Worm (Caenorhabditis elegans) whole organism, L3 larva: Measurements from ENCODE around the gene srx-4.

ENCODE experiments used
- R02D3.7 ChIP-seq: fragments of 150-350 bp; optimal IDR thresholded peaks from 2 replicates; lab custom pipeline; 2014; ENCODE audit warnings: missing biosample characterization, missing genetic modification characterization
- ZK546.5 ChIP-seq: sonication (generic microtip); optimal IDR thresholded peaks from 2 replicates; lab custom pipeline; 2017; ENCODE audit warnings: missing biosample characterization, missing genetic modification characterization
- aly-2 ChIP-seq: fragments of 150-350 bp; optimal IDR thresholded peaks from 2 replicates; lab custom pipeline; 2014; ENCODE audit warnings: missing biosample characterization, missing genetic modification characterization
- ama-1 ChIP-seq: fragments of 150-350 bp; optimal IDR thresholded peaks from 2 replicates; lab custom pipeline; 2018
- ceh-16 ChIP-seq: sonication (generic microtip); optimal IDR thresholded peaks from 2 replicates; lab custom pipeline; 2017; ENCODE audit warnings: missing biosample characterization, missing genetic modification characterization
- ceh-28 ChIP-seq: fragments of 150-350 bp; optimal IDR thresholded peaks from 2 replicates; lab custom pipeline; 2014; ENCODE audit warnings: missing biosample characterization, missing genetic modification reagents, missing genetic modification characterization
- ceh-82 ChIP-seq: fragments of 150-350 bp; optimal IDR thresholded peaks from 2 replicates; lab custom pipeline; 2014; ENCODE audit warnings: missing biosample characterization, missing genetic modification characterization
- ceh-9 ChIP-seq: sonication (generic microtip); optimal IDR thresholded peaks from 2 replicates; lab custom pipeline; 2018; ENCODE audit warnings: missing biosample characterization, missing genetic modification characterization
- daf-12 ChIP-seq: fragments of 150-350 bp; optimal IDR thresholded peaks from 2 replicates; lab custom pipeline; 2014; ENCODE audit warnings: missing biosample characterization, missing genetic modification reagents, missing genetic modification characterization
- egl-27 ChIP-seq: sonication (generic microtip); optimal IDR thresholded peaks from 4 replicates; lab custom pipeline; 2017; ENCODE audit warnings: missing biosample characterization, missing genetic modification reagents, missing genetic modification characterization
- egl-5 ChIP-seq: fragments of 150-350 bp; optimal IDR thresholded peaks from 2 replicates; lab custom pipeline; 2017; ENCODE audit warnings: missing biosample characterization, missing genetic modification reagents, missing genetic modification characterization, inconsistent platforms
- elt-2 ChIP-seq: sonication (generic microtip); optimal IDR thresholded peaks from 2 replicates; lab custom pipeline; 2016; ENCODE audit warnings: missing genetic modification reagents, mild to moderate bottlenecking, missing genetic modification characterization, missing compliant biosample characterization
- eor-1 ChIP-seq, 2 experiments: fragments of 150-350 bp; optimal IDR thresholded peaks; 2 replicates each; lab custom pipeline; 2014 to 2018; ENCODE audit warnings: missing biosample characterization in 2 of 2, missing genetic modification characterization in 2 of 2
- fkh-10 ChIP-seq: sonication (generic microtip); optimal IDR thresholded peaks from 2 replicates; lab custom pipeline; 2017; ENCODE audit warnings: missing biosample characterization, missing genetic modification reagents, missing genetic modification characterization
- fos-1 ChIP-seq: fragments of 150-350 bp; optimal IDR thresholded peaks from 2 replicates; lab custom pipeline; 2014; ENCODE audit warnings: missing biosample characterization, missing genetic modification characterization
- hmg-11 ChIP-seq: sonication (generic microtip); optimal IDR thresholded peaks from 2 replicates; lab custom pipeline; 2016; ENCODE audit warnings: missing genetic modification characterization, missing compliant biosample characterization
- jun-1 ChIP-seq: fragments of 150-350 bp; optimal IDR thresholded peaks from 2 replicates; lab custom pipeline; 2014; ENCODE audit warnings: missing biosample characterization, missing genetic modification reagents, missing genetic modification characterization
- lin-15B ChIP-seq: fragments of 150-350 bp; optimal IDR thresholded peaks from 2 replicates; lab custom pipeline; 2014; ENCODE audit warnings: missing biosample characterization, missing genetic modification characterization
- lin-39 ChIP-seq: fragments of 150-350 bp; optimal IDR thresholded peaks from 2 replicates; lab custom pipeline; 2018; ENCODE audit warnings: missing biosample characterization, missing genetic modification reagents, missing genetic modification characterization
- lsy-12 ChIP-seq: sonication (generic microtip); optimal IDR thresholded peaks from 2 replicates; lab custom pipeline; 2016; ENCODE audit warnings: mild to moderate bottlenecking, missing genetic modification characterization, missing compliant biosample characterization
- mdl-1 ChIP-seq: fragments of 150-350 bp; optimal IDR thresholded peaks from 2 replicates; lab custom pipeline; 2014; ENCODE audit warnings: missing biosample characterization, missing genetic modification characterization
- mml-1 ChIP-seq: fragments of 150-350 bp; sonication (generic microtip); optimal IDR thresholded peaks from 3 replicates; lab custom pipeline; 2014; ENCODE audit warnings: missing biosample characterization, missing genetic modification characterization
- nhr-11 ChIP-seq: fragments of 150-350 bp; optimal IDR thresholded peaks from 2 replicates; lab custom pipeline; 2014; ENCODE audit warnings: missing biosample characterization, missing genetic modification characterization
- nhr-12 ChIP-seq: fragments of 150-350 bp; optimal IDR thresholded peaks from 2 replicates; lab custom pipeline; 2014; ENCODE audit warnings: missing biosample characterization, missing genetic modification characterization
- nhr-23 ChIP-seq: fragments of 150-350 bp; optimal IDR thresholded peaks from 2 replicates; lab custom pipeline; 2014; ENCODE audit warnings: missing biosample characterization, missing genetic modification reagents, missing genetic modification characterization
- nhr-237 ChIP-seq: fragments of 150-350 bp; optimal IDR thresholded peaks from 2 replicates; lab custom pipeline; 2014; ENCODE audit warnings: missing biosample characterization, missing genetic modification characterization
- nhr-25 ChIP-seq: sonication (generic microtip); optimal IDR thresholded peaks from 2 replicates; lab custom pipeline; 2017; ENCODE audit warnings: missing biosample characterization, missing genetic modification characterization
- nhr-28 ChIP-seq: fragments of 150-350 bp; optimal IDR thresholded peaks from 2 replicates; lab custom pipeline; 2014; ENCODE audit warnings: missing biosample characterization, missing genetic modification characterization
- nhr-43 ChIP-seq: sonication (generic microtip); optimal IDR thresholded peaks from 2 replicates; lab custom pipeline; 2016; ENCODE audit warnings: mild to moderate bottlenecking, missing genetic modification characterization, missing compliant biosample characterization; ENCODE audit not compliant: poor library complexity, severe bottlenecking
- nhr-67 ChIP-seq: fragments of 150-350 bp; optimal IDR thresholded peaks from 2 replicates; lab custom pipeline; 2014; ENCODE audit warnings: missing biosample characterization, missing genetic modification characterization
- nhr-76 ChIP-seq: fragments of 150-350 bp; sonication (generic microtip); optimal IDR thresholded peaks from 5 replicates; lab custom pipeline; 2014; ENCODE audit warnings: missing biosample characterization, missing genetic modification characterization
- pha-4 ChIP-seq: fragments of 150-350 bp; optimal IDR thresholded peaks from 2 replicates; lab custom pipeline; 2014; ENCODE audit warnings: missing biosample characterization, missing genetic modification reagents, missing genetic modification characterization
- pqm-1 ChIP-seq: fragments of 150-350 bp; optimal IDR thresholded peaks from 2 replicates; lab custom pipeline; 2017; ENCODE audit warnings: missing biosample characterization, missing genetic modification characterization, inconsistent platforms
- sea-2 ChIP-seq: fragments of 150-350 bp; sonication (generic microtip); optimal IDR thresholded peaks from 4 replicates; lab custom pipeline; 2014; ENCODE audit warnings: missing biosample characterization, missing genetic modification reagents, missing genetic modification characterization
- skn-1 ChIP-seq: fragments of 150-350 bp; optimal IDR thresholded peaks from 2 replicates; lab custom pipeline; 2014; ENCODE audit warnings: missing biosample characterization, missing genetic modification characterization
- snpc-4 ChIP-seq: fragments of 150-350 bp; optimal IDR thresholded peaks from 2 replicates; lab custom pipeline; 2014; ENCODE audit warnings: missing biosample characterization, missing genetic modification characterization
- unc-39 ChIP-seq: sonication (generic microtip); optimal IDR thresholded peaks from 4 replicates; lab custom pipeline; 2017; ENCODE audit warnings: missing biosample characterization, missing genetic modification characterization
- unc-62 ChIP-seq: fragments of 150-350 bp; sonication (generic microtip); optimal IDR thresholded peaks from 4 replicates; lab custom pipeline; 2014; ENCODE audit warnings: missing biosample characterization, missing genetic modification reagents, missing genetic modification characterization
- zag-1 ChIP-seq: fragments of 150-350 bp; optimal IDR thresholded peaks from 2 replicates; lab custom pipeline; 2014; ENCODE audit warnings: missing biosample characterization, missing genetic modification characterization
- ztf-11 ChIP-seq: fragments of 150-350 bp; optimal IDR thresholded peaks from 2 replicates; lab custom pipeline; 2014; ENCODE audit warnings: missing biosample characterization, missing genetic modification characterization
- ztf-4 ChIP-seq: fragments of 150-350 bp; optimal IDR thresholded peaks from 2 replicates; lab custom pipeline; 2014; ENCODE audit warnings: missing biosample characterization, missing genetic modification characterization

Gene srx-4

DNA sequence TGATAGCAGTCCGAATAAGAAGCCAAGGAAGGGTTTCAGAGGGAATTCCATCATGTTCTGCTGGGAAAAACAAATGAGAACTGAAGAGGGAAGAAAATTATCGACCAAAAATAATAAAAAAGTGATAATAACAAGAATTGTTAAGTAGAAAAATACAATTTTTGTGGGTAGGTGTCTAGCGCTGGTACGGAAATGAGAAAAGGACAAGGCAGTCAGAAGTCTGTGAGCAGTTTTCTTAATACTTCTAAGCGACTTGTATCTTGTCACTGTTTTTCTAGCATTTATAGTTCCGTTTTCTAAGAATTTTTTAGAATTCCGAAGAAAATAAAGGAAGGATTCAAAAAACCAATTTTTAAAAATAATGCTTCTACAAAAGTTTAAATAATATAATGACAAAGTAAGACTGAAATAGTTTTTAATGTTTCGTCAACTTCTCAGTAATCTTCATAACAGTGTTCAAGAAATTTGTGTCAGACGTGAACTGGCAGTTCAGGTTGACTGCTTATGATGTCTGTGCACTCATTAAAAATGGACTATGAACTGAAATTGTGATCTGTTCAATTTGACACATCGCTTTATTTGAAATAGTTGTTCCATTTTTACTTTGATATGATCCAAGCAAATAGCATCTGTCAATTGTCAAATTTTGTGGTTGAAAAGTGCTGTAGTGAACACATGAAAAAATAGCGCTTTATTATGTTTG lies at the start of gene srx-4:
TSS of gene srx-4 (minus strand) at position 51 of the 703 bp plus-strand sequence.
- no peak for TF ChIP-seq ceh-16 (tag; lab: Kevin White, UChicago)
- TF ChIP-seq ztf-11 (tag; lab: Kevin White, UChicago), result no peak
- TF ChIP-seq ceh-28, result no peak

DNA sequence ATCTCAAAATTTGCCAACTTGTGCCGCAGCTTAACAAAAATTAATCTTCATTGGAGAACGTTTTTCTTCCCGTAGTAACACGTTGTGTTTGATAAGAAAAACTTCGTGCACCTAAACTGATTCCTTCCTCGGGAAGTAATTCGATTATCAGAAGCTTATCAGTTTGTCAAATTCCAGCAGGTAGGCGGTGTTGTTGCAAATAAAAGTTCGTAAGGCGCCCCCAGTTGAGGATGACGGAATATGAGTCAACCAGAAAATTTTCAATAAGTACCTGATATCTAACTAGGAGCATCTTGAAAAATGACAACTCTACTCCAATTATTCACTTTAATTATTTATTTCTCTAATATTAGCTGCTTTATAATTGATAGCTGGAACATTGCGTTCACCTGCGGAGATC lies 49.2 kb upstream of the srx-4 start, which contains the start of gene C05E4.7:
TSS of gene C05E4.7 (plus strand) at position 301 of the 400 bp plus-strand sequence.
- no peak for TF ChIP-seq lin-39 (tag; lab: Kevin White, UChicago)
- no peak for TF ChIP-seq fkh-10 (GFP tag; lab: Kevin White, UChicago)
- no peak for TF ChIP-seq nhr-11 (tag; lab: Kevin White, UChicago)
- no peak for TF ChIP-seq jun-1
- no peak for TF ChIP-seq egl-5 (tag; lab: Kevin White, UChicago)
- TF ChIP-seq mdl-1 (tag; lab: Kevin White, UChicago), result no peak
- TF ChIP-seq pqm-1 (tag; lab: Kevin White, UChicago), result no peak
- TF ChIP-seq nhr-23 (tag; lab: Kevin White, UChicago), result no peak
- TF ChIP-seq ceh-16 (tag; lab: Kevin White, UChicago), result no peak
- no peak for TF ChIP-seq nhr-12 (tag; lab: Kevin White, UChicago)
- no peak for TF ChIP-seq unc-39
- no peak for TF ChIP-seq ama-1 (lab: Kevin White, UChicago)

ce11 chrV:738770-739169 lies 46.2 kb upstream of the srx-4 start, which contains the start of gene srj-24:
srj-24 (minus strand) TSS chrV:738870.
- TF ChIP-seq nhr-25 (tag; lab: Kevin White, UChicago) (no peak), ceh-9 (tag; lab: Kevin White, UChicago) (no peak), nhr-237 (tag; lab: Kevin White, UChicago) (no peak), nhr-11 (tag; lab: Kevin White, UChicago) (no peak), snpc-4 (tag; lab: Kevin White, UChicago) (no peak), nhr-43 (tag; lab: Kevin White, UChicago) (no peak), ztf-11 (tag; lab: Kevin White, UChicago) (no peak), egl-5 (tag; lab: Kevin White, UChicago) (no peak), ceh-82 (tag; lab: Kevin White, UChicago) (no peak), unc-62 (GFP tag; lab: Kevin White, UChicago) (no peak), pqm-1 (tag; lab: Kevin White, UChicago) (no peak), R02D3.7 (tag; lab: Kevin White, UChicago) (no peak), aly-2 (no peak), ama-1 (lab: Kevin White, UChicago) (no peak), skn-1 (tag; lab: Kevin White, UChicago) (no peak), ceh-28 (no peak), fos-1 (tag; lab: Kevin White, UChicago) (no peak), fkh-10 (GFP tag; lab: Kevin White, UChicago) (no peak), eor-1 (tag; optimal IDR thresholded peaks at IDR 0.05; lab: Kevin White, UChicago) (no peak), jun-1 (no peak)

ce11 chrV:736171-736570 lies 43.6 kb upstream of the srx-4 start, which contains the start of gene srj-25:
srj-25 (minus strand) TSS chrV:736271.
- TF ChIP-seq nhr-11 (tag; lab: Kevin White, UChicago) (no peak), ceh-16 (tag; lab: Kevin White, UChicago) (no peak), ceh-28 (no peak), nhr-12 (tag; lab: Kevin White, UChicago) (no peak), ztf-4 (tag; lab: Kevin White, UChicago) (no peak), mml-1 (tag; lab: Kevin White, UChicago) (no peak), hmg-11 (tag; lab: Kevin White, UChicago) (no peak), egl-5 (tag; lab: Kevin White, UChicago) (no peak), ZK546.5 (tag; lab: Kevin White, UChicago) (no peak), ceh-82 (tag; lab: Kevin White, UChicago) (no peak), nhr-23 (tag; lab: Kevin White, UChicago) (no peak), nhr-67 (tag; lab: Kevin White, UChicago) (no peak)

DNA sequence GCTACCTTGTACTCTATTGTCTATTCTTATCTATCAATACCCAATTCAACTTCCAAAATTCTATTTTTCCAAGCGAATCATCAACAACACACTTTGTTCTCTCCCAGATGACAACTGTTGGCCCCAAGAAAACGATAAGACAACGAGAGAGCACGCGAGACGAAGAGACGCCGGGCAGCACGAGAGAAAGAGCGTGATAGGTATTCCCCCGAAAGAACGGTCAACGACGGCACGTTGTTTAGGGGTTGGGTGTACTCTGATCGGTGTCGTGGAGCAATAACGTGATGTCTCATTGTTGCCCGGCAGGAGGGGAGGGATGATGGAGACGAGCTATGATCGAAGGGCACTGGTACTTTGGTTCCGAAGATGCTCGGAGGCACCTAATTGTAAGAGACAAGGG lies 38.8 kb upstream of the srx-4 start:
- no peak for TF ChIP-seq zag-1 (tag; lab: Kevin White, UChicago)
- TF ChIP-seq nhr-28 (tag; lab: Kevin White, UChicago), result peak; percentile 53
- TF ChIP-seq egl-27 (tag; lab: Kevin White, UChicago), result peak; percentile 44
- TF ChIP-seq sea-2 (GFP tag; lab: Kevin White, UChicago), result no peak
- TF ChIP-seq daf-12 (tag; lab: Kevin White, UChicago), result no peak
- TF ChIP-seq ama-1 (lab: Kevin White, UChicago), result peak; percentile 81
- peak; percentile 32 for TF ChIP-seq R02D3.7 (tag; lab: Kevin White, UChicago)
- TF ChIP-seq nhr-25 (tag; lab: Kevin White, UChicago), result peak; percentile 74
- peak; percentile 80 for TF ChIP-seq nhr-23 (tag; lab: Kevin White, UChicago)
- TF ChIP-seq pha-4 (tag; lab: Kevin White, UChicago), result peak; percentile 92
- TF ChIP-seq egl-5 (tag; lab: Kevin White, UChicago), result no peak
- TF ChIP-seq mdl-1 (tag; lab: Kevin White, UChicago), result peak; percentile 96
- no peak for TF ChIP-seq aly-2
- peak; percentile 46 for TF ChIP-seq lin-15B (tag; lab: Kevin White, UChicago)
- peak; percentile 74 for TF ChIP-seq unc-62 (GFP tag; lab: Kevin White, UChicago)
- TF ChIP-seq skn-1 (tag; lab: Kevin White, UChicago), result peak; percentile 55
- TF ChIP-seq nhr-76, result no peak
- peak; percentile 97 for TF ChIP-seq jun-1
- peak; percentile 77 for TF ChIP-seq lsy-12 (tag; lab: Kevin White, UChicago)
- peak; percentile 98 for TF ChIP-seq pqm-1 (tag; lab: Kevin White, UChicago)
- peak; percentile 99 for TF ChIP-seq elt-2 (tag; lab: Kevin White, UChicago)
- no peak for TF ChIP-seq hmg-11 (tag; lab: Kevin White, UChicago)
